Worm (Caenorhabditis elegans) whole organism, midembryonic: Measurements from ENCODE around the gene F38A5.8.

Experiments used
- T22C8.4 ChIP-seq: fragments of 200-800 bp; sonication (Bioruptor generic); IDR thresholded peaks from 2 replicates; pipeline ENCODE4 v1.3.6; 2022; ENCODE audit warnings: missing genetic modification characterization, missing compliant biosample characterization
- cog-1 ChIP-seq: sonication (generic microtip); optimal IDR thresholded peaks from 2 replicates; lab custom pipeline; 2016; ENCODE audit warnings: missing genetic modification characterization, missing compliant biosample characterization
- flt-1 ChIP-seq: fragments of 200-800 bp; sonication (Bioruptor generic); IDR thresholded peaks from 2 replicates; pipeline ENCODE4 v1.3.6; 2022; ENCODE audit warnings: missing genetic modification characterization, missing compliant biosample characterization
- klf-2 ChIP-seq: fragments of 200-800 bp; sonication (Bioruptor generic); conservative IDR thresholded peaks from 2 replicates; pipeline ENCODE4 v1.3.6; 2022; ENCODE audit warnings: missing genetic modification reagents, missing genetic modification characterization, missing compliant biosample characterization
- med-1 ChIP-seq: sonication (generic microtip); optimal IDR thresholded peaks from 2 replicates; lab custom pipeline; 2017; ENCODE audit warnings: missing genetic modification characterization, mild to moderate bottlenecking, missing compliant biosample characterization, antibody characterized with exemption, missing genetic modification reagents; ENCODE audit not compliant: insufficient read depth
- ref-1 ChIP-seq: fragments of 200-800 bp; sonication (Bioruptor generic); conservative IDR thresholded peaks from 2 replicates; pipeline ENCODE4 v1.3.6; 2022; ENCODE audit warnings: missing genetic modification reagents, missing genetic modification characterization, missing compliant biosample characterization
- tab-1 ChIP-seq: fragments of 200-800 bp; sonication (Bioruptor generic); IDR thresholded peaks from 2 replicates; pipeline ENCODE4 v1.3.6; 2022; ENCODE audit warnings: missing genetic modification characterization, missing compliant biosample characterization
- ztf-23 ChIP-seq: fragments of 200-800 bp; sonication (Bioruptor generic); IDR thresholded peaks from 2 replicates; pipeline ENCODE4 v1.3.6; 2022; ENCODE audit warnings: missing genetic modification reagents, missing genetic modification characterization, missing compliant biosample characterization
- ztf-29 ChIP-seq: fragments of 200-800 bp; sonication (Bioruptor generic); IDR thresholded peaks from 2 replicates; pipeline ENCODE4 v1.3.6; 2022; ENCODE audit warnings: missing genetic modification reagents, missing genetic modification characterization, missing compliant biosample characterization

The F38A5.8 gene

ce11 chrIV:6631704-6632272 lies 32.2 kb downstream of the F38A5.8 start, which contains the start of the genes cest-5.1 and C01B10.9:
Gene cest-5.1 (minus strand): TSS chrIV:6631754.
Gene C01B10.9 (plus strand): TSS chrIV:6632222.
- peak; percentile 9 for TF ChIP-seq cog-1 (tag; lab: Kevin White, UChicago)
- TF ChIP-seq tab-1: no peak
- no peak for TF ChIP-seq ztf-23 (GFP tag; lab: Robert Waterston, UW)
- no peak for TF ChIP-seq med-1 (GFP tag; lab: Kevin White, UChicago)
- TF ChIP-seq klf-2 (GFP tag; lab: Robert Waterston, UW): no peak
- no peak; the same call in 1 of the 2 replicates for TF ChIP-seq flt-1 (GFP tag; lab: Robert Waterston, UW)
- no peak for TF ChIP-seq ztf-29 (GFP tag; lab: Robert Waterston, UW)
- no peak for TF ChIP-seq ref-1
- 0 out of 2 replicates have a peak, but pooled peaks have one; percentile 27 for TF ChIP-seq T22C8.4 (GFP tag; lab: Robert Waterston, UW)

ce11 chrIV:6634789-6635188 lies 35.2 kb downstream of the F38A5.8 start, which contains the start of gene metl-13:
Gene metl-13 (plus strand): TSS chrIV:6635089.
- no peak for TF ChIP-seq ztf-23 (GFP tag; lab: Robert Waterston, UW)
- no peak for TF ChIP-seq klf-2 (GFP tag; lab: Robert Waterston, UW)
- no peak for TF ChIP-seq ref-1
- no peak for TF ChIP-seq T22C8.4 (GFP tag; lab: Robert Waterston, UW)
- no peak for TF ChIP-seq med-1 (GFP tag; lab: Kevin White, UChicago)
- no peak for TF ChIP-seq cog-1 (tag; lab: Kevin White, UChicago)
- TF ChIP-seq flt-1 (GFP tag; lab: Robert Waterston, UW): no peak
- TF ChIP-seq tab-1: no peak
- TF ChIP-seq ztf-29 (GFP tag; lab: Robert Waterston, UW): no peak

- TF ChIP-seq flt-1 (GFP tag; lab: Robert Waterston, UW) (no peak), ref-1 (no peak)
Measured at ce11 chrIV:6638256-6638655, 38.7 kb downstream of the F38A5.8 start, which contains the start of gene C01B10.7. Gene C01B10.7 (plus strand): TSS chrIV:6638556.

- TF ChIP-seq med-1 (GFP tag; lab: Kevin White, UChicago) (no peak), klf-2 (GFP tag; lab: Robert Waterston, UW) (no peak), ztf-23 (GFP tag; lab: Robert Waterston, UW) (no peak), cog-1 (tag; lab: Kevin White, UChicago) (no peak), T22C8.4 (GFP tag; lab: Robert Waterston, UW) (no peak), flt-1 (GFP tag; lab: Robert Waterston, UW) (no peak), tab-1 (no peak), ztf-29 (GFP tag; lab: Robert Waterston, UW) (no peak), ref-1 (no peak)
Measured at ce11 chrIV:6639880-6640279, 40.3 kb downstream of the F38A5.8 start, which contains the start of gene C01B10.6. Gene C01B10.6 (plus strand): TSS chrIV:6640180.

- TF ChIP-seq cog-1 (tag; lab: Kevin White, UChicago) (peak; percentile 74), klf-2 (GFP tag; lab: Robert Waterston, UW) (no peak), ref-1 (0 out of 2 replicates have a peak, but pooled peaks have one; percentile 12), T22C8.4 (GFP tag; lab: Robert Waterston, UW) (no peak), ztf-29 (GFP tag; lab: Robert Waterston, UW) (peak; percentile 30; the same call in 1 of the 2 replicates), med-1 (GFP tag; lab: Kevin White, UChicago) (no peak), flt-1 (GFP tag; lab: Robert Waterston, UW) (no peak; the same call in 1 of the 2 replicates), tab-1 (0 out of 2 replicates have a peak, but pooled peaks have one; percentile 36), ztf-23 (GFP tag; lab: Robert Waterston, UW) (peak; percentile 62)
Measured at ce11 chrIV:6645867-6646655, 46.5 kb downstream of the F38A5.8 start, which contains the start of gene hil-7. Gene hil-7 (plus strand): TSS chrIV:6646312.

ce11 chrIV:6646905-6647304 lies 47.4 kb downstream of the F38A5.8 start:
- TF ChIP-seq ref-1 (no peak), cog-1 (tag; lab: Kevin White, UChicago) (no peak), tab-1 (no peak), med-1 (GFP tag; lab: Kevin White, UChicago) (no peak), klf-2 (GFP tag; lab: Robert Waterston, UW) (no peak), T22C8.4 (GFP tag; lab: Robert Waterston, UW) (no peak), ztf-29 (GFP tag; lab: Robert Waterston, UW) (no peak), ztf-23 (GFP tag; lab: Robert Waterston, UW) (no peak), flt-1 (GFP tag; lab: Robert Waterston, UW) (no peak)

ce11 chrIV:6648625-6649024 lies 49.1 kb downstream of the F38A5.8 start:
- TF ChIP-seq cog-1 (tag; lab: Kevin White, UChicago) (peak; percentile 86), tab-1 (0 out of 2 replicates have a peak, but pooled peaks have one; percentile 19), T22C8.4 (GFP tag; lab: Robert Waterston, UW) (no peak), flt-1 (GFP tag; lab: Robert Waterston, UW) (0 out of 2 replicates have a peak, but pooled peaks have one; percentile 37), ztf-23 (GFP tag; lab: Robert Waterston, UW) (peak; percentile 62)
